Fruit fly (Drosophila melanogaster): ENCODE measurements around the gene t-cup.

The t-cup gene

DNA sequence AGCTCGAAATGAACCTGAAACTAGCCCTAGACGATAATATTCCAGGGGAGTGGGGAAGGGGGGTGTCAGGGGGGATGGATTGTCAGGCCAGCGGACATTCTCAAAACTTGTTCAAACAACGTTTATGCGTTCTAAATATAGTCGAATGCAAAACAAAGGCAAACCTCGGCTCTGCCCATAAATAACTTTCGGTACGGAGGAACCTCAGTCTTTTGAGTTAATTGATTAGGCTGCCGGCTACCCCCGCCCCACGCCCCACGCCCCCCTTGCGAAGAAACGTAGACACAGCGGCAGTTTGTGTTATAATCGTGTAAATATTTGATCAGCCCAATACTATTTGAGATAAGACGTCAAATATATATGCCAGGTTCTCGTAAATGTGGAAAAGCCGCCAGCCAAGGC is 38.5 kb upstream of the t-cup start (continued):
- no peak for TF ChIP-seq sisA (GFP tag; IDR thresholded peaks at IDR 0.05)
- peak; percentile 38 for TF ChIP-seq D19A (tag; optimal IDR thresholded peaks at IDR 0.05)
- no peak for TF ChIP-seq chn (GFP tag; optimal IDR thresholded peaks at IDR 0.05)
- no peak for TF ChIP-seq gro (GFP tag; optimal IDR thresholded peaks at IDR 0.05)
- no peak for TF ChIP-seq ftz-f1 (GFP tag; optimal IDR thresholded peaks at IDR 0.05)
- peak; percentile 51 for TF ChIP-seq Deaf1 (tag; optimal IDR thresholded peaks at IDR 0.05)
- TF ChIP-seq Ets65A (GFP tag) = no peak
- no peak for TF ChIP-seq danr (GFP tag; IDR thresholded peaks at IDR 0.05)
- TF ChIP-seq CG7963 (GFP tag; IDR thresholded peaks at IDR 0.05; ENCODE audit: partially characterized antibody) = no peak
- no peak for TF ChIP-seq bbx (GFP tag; IDR thresholded peaks at IDR 0.05; ENCODE audit: partially characterized antibody)
- peak; percentile 17 for TF ChIP-seq pho (GFP tag; optimal IDR thresholded peaks at IDR 0.05)
- TF ChIP-seq CG2678 (tag; optimal IDR thresholded peaks at IDR 0.05) = peak; percentile 77
- peak; percentile 38; the same call in 1 of the 2 replicates for TF ChIP-seq MBD-R2 (GFP tag; IDR thresholded peaks at IDR 0.05)
- peak in 1 of 2 experiments; percentile 21 for TF ChIP-seq crp (GFP tag; optimal IDR thresholded peaks at IDR 0.05)
- no peak for TF ChIP-seq Mes4 (GFP tag; optimal IDR thresholded peaks at IDR 0.05)
- peak; percentile 75 for TF ChIP-seq scrt (GFP tag; optimal IDR thresholded peaks at IDR 0.05)
- TF ChIP-seq CG13296 (GFP tag; optimal IDR thresholded peaks at IDR 0.05) = peak; percentile 84
- peak; percentile 75 for TF ChIP-seq ash1 (GFP tag; optimal IDR thresholded peaks at IDR 0.05)
- peak; percentile 67 for TF ChIP-seq Rfx (GFP tag; IDR thresholded peaks at IDR 0.05)
- peak; percentile 31 for TF ChIP-seq fd102C (GFP tag; optimal IDR thresholded peaks at IDR 0.05)
- TF ChIP-seq Dip3 (GFP tag; optimal IDR thresholded peaks at IDR 0.05) = no peak
- TF ChIP-seq CG30431 (GFP tag; optimal IDR thresholded peaks at IDR 0.05) = no peak
- TF ChIP-seq CG2875 (GFP tag; optimal IDR thresholded peaks at IDR 0.05) = peak; percentile 53
- peak; percentile 31; the same call in 1 of the 2 replicates for TF ChIP-seq ara (GFP tag; IDR thresholded peaks at IDR 0.05)
- peak; percentile 28 for TF ChIP-seq twi (tag; optimal IDR thresholded peaks at IDR 0.05)
- TF ChIP-seq grn (GFP tag; optimal IDR thresholded peaks at IDR 0.05) = peak; percentile 93
- no peak for TF ChIP-seq CG2889 (GFP tag; IDR thresholded peaks at IDR 0.05)
- TF ChIP-seq lov (optimal IDR thresholded peaks at IDR 0.05) = no peak
- TF ChIP-seq lov (GFP tag; IDR thresholded peaks at IDR 0.05) = no peak; the same call in 2 of the 3 replicates
- peak; percentile 80 for TF ChIP-seq HHEX (GFP tag; optimal IDR thresholded peaks at IDR 0.05)
- TF ChIP-seq trem (tag; optimal IDR thresholded peaks at IDR 0.05) = peak; percentile 23
- TF ChIP-seq slou (GFP tag; optimal IDR thresholded peaks at IDR 0.05) = no peak
- TF ChIP-seq CG8388 (GFP tag; optimal IDR thresholded peaks at IDR 0.05) = peak; percentile 13
- TF ChIP-seq zfh2 (GFP tag; optimal IDR thresholded peaks at IDR 0.05) = peak; percentile 6
- no peak for TF ChIP-seq br (optimal IDR thresholded peaks at IDR 0.05)
- TF ChIP-seq CG12104 (GFP tag; optimal IDR thresholded peaks at IDR 0.05) = no peak
- no peak for TF ChIP-seq da (GFP tag; optimal IDR thresholded peaks at IDR 0.05)
- no peak for TF ChIP-seq CG8290 (GFP tag; optimal IDR thresholded peaks at IDR 0.05)
- peak in 1 of 2 experiments; percentile 83 for TF ChIP-seq CG8290 (tag; optimal IDR thresholded peaks at IDR 0.05)
- TF ChIP-seq pnt (GFP tag; optimal IDR thresholded peaks at IDR 0.05) = no peak
- no peak for TF ChIP-seq CG16815 (GFP tag; optimal IDR thresholded peaks at IDR 0.05)
- TF ChIP-seq CG1602 (GFP tag; optimal IDR thresholded peaks at IDR 0.05) = no peak
- TF ChIP-seq ssp (GFP tag; IDR thresholded peaks at IDR 0.05) = 0 out of 2 replicates have a peak, but pooled peaks have one; percentile 8
- no peak for TF ChIP-seq ham (GFP tag; IDR thresholded peaks at IDR 0.05)
- TF ChIP-seq CG9876 (GFP tag; optimal IDR thresholded peaks at IDR 0.05) = no peak
- TF ChIP-seq Drgx (GFP tag; IDR thresholded peaks at IDR 0.05) = no peak
- no peak for TF ChIP-seq amos (GFP tag; IDR thresholded peaks at IDR 0.05; ENCODE audit: partially characterized antibody)
- TF ChIP-seq nau (GFP tag; optimal IDR thresholded peaks at IDR 0.05) = peak; percentile 89
- TF ChIP-seq Hmr (GFP tag; optimal IDR thresholded peaks at IDR 0.05) = peak; percentile 82
- peak in 1 of 2 experiments; percentile 51 for TF ChIP-seq Pdp1 (GFP tag; optimal IDR thresholded peaks at IDR 0.05)
- TF ChIP-seq CkIIα-i1 (GFP tag; IDR thresholded peaks at IDR 0.05) = no peak
- TF ChIP-seq Vsx1 (GFP tag; optimal IDR thresholded peaks at IDR 0.05) = peak; percentile 81
